Worm (Caenorhabditis elegans): Measurements from ENCODE around the gene clec-164.
A peak's percentile ranks its signal among the peaks of the same experiment; 100 is the strongest.

The clec-164 gene

ce11 chrIV:754357-754972 is 38.0 kb downstream of the clec-164 start:
- no peak for TF ChIP-seq aly-2 (tag; optimal IDR thresholded peaks at IDR 0.05)
- no peak for TF ChIP-seq unc-62 (GFP tag; optimal IDR thresholded peaks at IDR 0.05)
- no peak for TF ChIP-seq nhr-12 (tag; optimal IDR thresholded peaks at IDR 0.05)
- TF ChIP-seq egl-27 (tag; optimal IDR thresholded peaks at IDR 0.05), result no peak
- TF ChIP-seq ceh-9 (tag; optimal IDR thresholded peaks at IDR 0.05), result no peak
- TF ChIP-seq elt-2 (tag; optimal IDR thresholded peaks at IDR 0.05), result no peak
- TF ChIP-seq nfya-1 (tag; optimal IDR thresholded peaks at IDR 0.05; ENCODE audit: insufficient read depth), result no peak
- TF ChIP-seq hmg-11 (tag; optimal IDR thresholded peaks at IDR 0.05), result no peak
- no peak for TF ChIP-seq ztf-11 (tag; optimal IDR thresholded peaks at IDR 0.05)
- no peak for TF ChIP-seq R02D3.7 (tag; optimal IDR thresholded peaks at IDR 0.05)
- no peak for TF ChIP-seq nhr-67 (tag; optimal IDR thresholded peaks at IDR 0.05)

- TF ChIP-seq ZK546.5 (tag; optimal IDR thresholded peaks at IDR 0.05) (no peak), nhr-11 (tag; optimal IDR thresholded peaks at IDR 0.05) (no peak), ceh-16 (tag; optimal IDR thresholded peaks at IDR 0.05) (no peak), nhr-77 (tag; optimal IDR thresholded peaks at IDR 0.05) (no peak), lsy-12 (tag; optimal IDR thresholded peaks at IDR 0.05) (no peak), nhr-25 (tag; optimal IDR thresholded peaks at IDR 0.05) (no peak), mml-1 (tag; optimal IDR thresholded peaks at IDR 0.05) (no peak), nfya-1 (tag; optimal IDR thresholded peaks at IDR 0.05; ENCODE audit: insufficient read depth) (no peak), unc-62 (GFP tag; optimal IDR thresholded peaks at IDR 0.05) (no peak), hmg-11 (tag; optimal IDR thresholded peaks at IDR 0.05) (no peak), tbx-2 (tag; optimal IDR thresholded peaks at IDR 0.05) (no peak), nhr-23 (tag; optimal IDR thresholded peaks at IDR 0.05) (no peak), sea-2 (GFP tag; optimal IDR thresholded peaks at IDR 0.05) (no peak), elt-3 (tag; optimal IDR thresholded peaks at IDR 0.05) (no peak), pha-4 (tag; optimal IDR thresholded peaks at IDR 0.05) (no peak), egl-5 (tag; optimal IDR thresholded peaks at IDR 0.05) (no peak), nhr-76 (tag; optimal IDR thresholded peaks at IDR 0.05) (no peak), aly-2 (tag; optimal IDR thresholded peaks at IDR 0.05) (no peak)
Observed at ce11 chrIV:756421-756820, 40.0 kb downstream of the clec-164 start, which contains the start of gene srt-23. srt-23 (plus strand) TSS chrIV:756721.

ce11 chrIV:756956-757355 is 40.5 kb downstream of the clec-164 start:
- TF ChIP-seq pqm-1 (tag; optimal IDR thresholded peaks at IDR 0.05) (no peak), ceh-82 (tag; optimal IDR thresholded peaks at IDR 0.05) (no peak), nfya-1 (tag; optimal IDR thresholded peaks at IDR 0.05; ENCODE audit: insufficient read depth) (no peak), fkh-10 (GFP tag; optimal IDR thresholded peaks at IDR 0.05) (no peak), egl-27 (tag; optimal IDR thresholded peaks at IDR 0.05) (no peak), fos-1 (tag; optimal IDR thresholded peaks at IDR 0.05) (no peak), daf-12 (tag; optimal IDR thresholded peaks at IDR 0.05) (no peak), lsy-12 (tag; optimal IDR thresholded peaks at IDR 0.05) (no peak), ceh-9 (tag; optimal IDR thresholded peaks at IDR 0.05) (no peak), nhr-12 (tag; optimal IDR thresholded peaks at IDR 0.05) (no peak)

ce11 chrIV:757548-757947 is 41.1 kb downstream of the clec-164 start:
- no peak for TF ChIP-seq tbx-2 (tag; optimal IDR thresholded peaks at IDR 0.05)
- TF ChIP-seq ztf-11 (tag; optimal IDR thresholded peaks at IDR 0.05), result no peak
- TF ChIP-seq ceh-82 (tag; optimal IDR thresholded peaks at IDR 0.05), result no peak
- TF ChIP-seq nhr-11 (tag; optimal IDR thresholded peaks at IDR 0.05), result no peak
- no peak for TF ChIP-seq nhr-237 (tag; optimal IDR thresholded peaks at IDR 0.05)
- TF ChIP-seq skn-1 (tag; optimal IDR thresholded peaks at IDR 0.05), result no peak
- TF ChIP-seq ztf-4 (tag; optimal IDR thresholded peaks at IDR 0.05), result no peak
- no peak for TF ChIP-seq snpc-4 (tag; optimal IDR thresholded peaks at IDR 0.05)
- no peak for TF ChIP-seq nhr-77 (tag; optimal IDR thresholded peaks at IDR 0.05)

- TF ChIP-seq nhr-28 (tag; optimal IDR thresholded peaks at IDR 0.05), result no peak
- peak; percentile 1 for TF ChIP-seq hmg-11 (tag; optimal IDR thresholded peaks at IDR 0.05)
Observed at ce11 chrIV:760267-760666, 43.8 kb downstream of the clec-164 start, which contains the start of gene gst-40. gst-40 (plus strand) TSS chrIV:760502.
